Worm (Caenorhabditis elegans) whole organism, L3 larva: ENCODE results near the gene enee-1.

Source experiments
- ZK546.5 ChIP-seq: sonication (generic microtip); optimal IDR thresholded peaks from 2 replicates; lab custom pipeline; 2017; ENCODE audit warnings: missing biosample characterization, missing genetic modification characterization
- elt-1 ChIP-seq: fragments of 150-350 bp; optimal IDR thresholded peaks from 2 replicates; lab custom pipeline; 2014; ENCODE audit warnings: missing biosample characterization, missing genetic modification characterization
- fkh-10 ChIP-seq: sonication (generic microtip); optimal IDR thresholded peaks from 2 replicates; lab custom pipeline; 2017; ENCODE audit warnings: missing biosample characterization, missing genetic modification reagents, missing genetic modification characterization
- jun-1 ChIP-seq: fragments of 150-350 bp; optimal IDR thresholded peaks from 2 replicates; lab custom pipeline; 2014; ENCODE audit warnings: missing biosample characterization, missing genetic modification reagents, missing genetic modification characterization
- nhr-76 ChIP-seq: fragments of 150-350 bp; sonication (generic microtip); optimal IDR thresholded peaks from 5 replicates; lab custom pipeline; 2014; ENCODE audit warnings: missing biosample characterization, missing genetic modification characterization
- pqm-1 ChIP-seq: fragments of 150-350 bp; optimal IDR thresholded peaks from 2 replicates; lab custom pipeline; 2017; ENCODE audit warnings: missing biosample characterization, missing genetic modification characterization, inconsistent platforms

DNA sequence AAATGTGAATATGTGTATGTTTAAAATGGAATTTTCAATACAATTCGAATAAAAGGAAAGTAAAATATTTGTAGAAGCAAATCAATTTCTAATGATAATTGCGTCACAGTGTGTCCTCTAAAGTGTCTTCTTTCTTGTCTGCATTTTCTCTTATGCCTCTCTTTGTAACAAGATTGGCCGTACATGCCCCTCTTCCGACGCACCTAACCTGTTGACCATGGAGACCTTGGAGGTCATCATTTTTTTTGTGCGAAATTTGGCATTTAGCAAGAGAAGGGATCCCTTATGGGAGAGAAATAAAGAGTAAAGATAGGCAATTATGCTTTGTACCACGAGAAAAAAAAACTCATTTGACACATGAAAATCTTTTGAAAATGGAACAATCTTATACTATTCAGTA, 3.8 kb downstream of the enee-1 start, which contains the start of gene F23F1.4:
- TF ChIP-seq elt-1 (tag; lab: Kevin White, UChicago): no peak
- no peak for TF ChIP-seq nhr-76
- TF ChIP-seq ZK546.5 (tag; lab: Kevin White, UChicago): no peak
- no peak for TF ChIP-seq fkh-10
- TF ChIP-seq pqm-1 (tag; lab: Kevin White, UChicago): no peak
- no peak for TF ChIP-seq jun-1
